Fruit fly (Drosophila melanogaster): ENCODE measurements around the gene CG31533.
A peak's percentile ranks its signal among the peaks of the same experiment; 100 is the strongest.

Gene CG31533

DNA sequence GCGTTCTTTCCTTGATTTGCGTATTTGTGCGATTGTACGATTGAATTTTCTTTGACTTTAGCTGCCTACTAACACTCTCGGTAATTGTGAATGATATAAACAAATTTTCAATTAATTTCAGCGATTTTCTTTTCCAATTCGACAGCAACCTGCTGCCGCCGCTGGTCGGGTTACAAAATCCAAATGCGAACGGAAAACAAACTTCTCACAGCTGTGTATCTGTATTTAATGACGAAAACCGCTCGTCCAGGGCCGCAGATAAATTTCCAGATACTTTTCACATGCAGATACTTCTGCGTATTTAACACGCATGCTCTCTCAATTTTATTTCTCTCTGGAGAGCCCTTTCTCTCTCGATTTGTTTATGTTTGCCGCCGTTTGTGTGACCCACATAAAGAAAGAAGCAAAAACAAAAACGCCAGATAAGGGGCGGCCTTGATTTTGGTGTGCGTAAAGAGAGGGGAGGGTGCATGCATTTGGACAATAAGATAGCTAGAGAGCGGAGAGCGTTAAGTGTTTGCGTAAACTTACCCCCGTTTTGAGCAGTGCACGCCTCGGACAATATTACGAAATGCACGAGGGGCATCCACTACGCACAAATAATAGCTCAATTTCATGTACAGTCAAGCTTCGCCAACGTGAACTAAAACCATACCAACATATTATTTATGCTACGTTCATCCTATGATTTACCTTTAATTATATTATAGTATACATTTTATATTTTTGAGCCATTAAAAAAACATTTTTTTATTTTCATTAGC lies 48.9 kb downstream of the CG31533 start, which contains the start of gene CG12402 (continued):
- peak; percentile 42; the same call in 2 of the 3 replicates for TF ChIP-seq zen2 (GFP tag; IDR thresholded peaks at IDR 0.05; ENCODE audit: partially characterized antibody)
- peak; percentile 66 for TF ChIP-seq CG14710 (tag; optimal IDR thresholded peaks at IDR 0.05)
- TF ChIP-seq mld (GFP tag; IDR thresholded peaks at IDR 0.05; ENCODE audit: partially characterized antibody): no peak
- peak; percentile 49 for TF ChIP-seq pnt (GFP tag; optimal IDR thresholded peaks at IDR 0.05)
- TF ChIP-seq nerfin-2 (GFP tag; IDR thresholded peaks at IDR 0.05; ENCODE audit: partially characterized antibody): no peak
- TF ChIP-seq D (optimal IDR thresholded peaks at IDR 0.05): no peak
- peak; percentile 81 for TF ChIP-seq D (GFP tag; optimal IDR thresholded peaks at IDR 0.05)
- TF ChIP-seq CG12236 (GFP tag; optimal IDR thresholded peaks at IDR 0.05): no peak
- TF ChIP-seq fd96Cb (tag; optimal IDR thresholded peaks at IDR 0.05): peak; percentile 86
- peak; percentile 69 for TF ChIP-seq sd (tag; optimal IDR thresholded peaks at IDR 0.05)
- TF ChIP-seq HLH54F (GFP tag; optimal IDR thresholded peaks at IDR 0.05): peak; percentile 19
- peak; percentile 56 for TF ChIP-seq shn (GFP tag; optimal IDR thresholded peaks at IDR 0.05)
- TF ChIP-seq Lhr (GFP tag; optimal IDR thresholded peaks at IDR 0.05): peak; percentile 47
- peak; percentile 71 for TF ChIP-seq CG4707 (GFP tag; optimal IDR thresholded peaks at IDR 0.05)
- peak; percentile 12 for TF ChIP-seq Dp (GFP tag; optimal IDR thresholded peaks at IDR 0.05)
- peak; percentile 91 for TF ChIP-seq CG11504 (tag; optimal IDR thresholded peaks at IDR 0.05)
- TF ChIP-seq tap (tag; optimal IDR thresholded peaks at IDR 0.05): peak; percentile 86
- peak; percentile 75 for TF ChIP-seq CG5180 (GFP tag; optimal IDR thresholded peaks at IDR 0.05)
- TF ChIP-seq schlank (tag; optimal IDR thresholded peaks at IDR 0.05): peak; percentile 12
- TF ChIP-seq CrebB (tag; optimal IDR thresholded peaks at IDR 0.05): peak; percentile 60
- TF ChIP-seq az2 (GFP tag; optimal IDR thresholded peaks at IDR 0.05): peak; percentile 84
- TF ChIP-seq CG15269 (tag; optimal IDR thresholded peaks at IDR 0.05): peak; percentile 91
- peak; percentile 81 for TF ChIP-seq CG32772 (GFP tag; IDR thresholded peaks at IDR 0.05)
- peak; percentile 80 for TF ChIP-seq CG11456 (GFP tag; IDR thresholded peaks at IDR 0.05)
- TF ChIP-seq ara (GFP tag; IDR thresholded peaks at IDR 0.05): peak; percentile 80
- no peak for TF ChIP-seq CG33213 (GFP tag; optimal IDR thresholded peaks at IDR 0.05)
- TF ChIP-seq CG8765 (GFP tag; IDR thresholded peaks at IDR 0.05): peak; percentile 29; the same call in 1 of the 2 replicates
- TF ChIP-seq sr (GFP tag; IDR thresholded peaks at IDR 0.05): peak; percentile 72
- no peak for TF ChIP-seq lbe (GFP tag; optimal IDR thresholded peaks at IDR 0.05)
- peak; percentile 11 for TF ChIP-seq NK7.1 (GFP tag; optimal IDR thresholded peaks at IDR 0.05)
- peak; percentile 66 for TF ChIP-seq psq (GFP tag; optimal IDR thresholded peaks at IDR 0.05)
- no peak for TF ChIP-seq Poxn (GFP tag; IDR thresholded peaks at IDR 0.05)
- peak; percentile 95 for TF ChIP-seq CG31441 (GFP tag; IDR thresholded peaks at IDR 0.05)
- TF ChIP-seq Asciz (GFP tag; optimal IDR thresholded peaks at IDR 0.05): peak; percentile 88
- peak; percentile 89 for TF ChIP-seq B-H1 (GFP tag; IDR thresholded peaks at IDR 0.05)
- TF ChIP-seq Aef1 (GFP tag; IDR thresholded peaks at IDR 0.05): peak; percentile 84
- TF ChIP-seq ham (GFP tag; IDR thresholded peaks at IDR 0.05): no peak
- peak; percentile 86 for TF ChIP-seq CG6813 (GFP tag; optimal IDR thresholded peaks at IDR 0.05)
- peak; percentile 65 for TF ChIP-seq slp2 (GFP tag; optimal IDR thresholded peaks at IDR 0.05)
- peak; percentile 86 for TF ChIP-seq tgo (GFP tag; IDR thresholded peaks at IDR 0.05)
- TF ChIP-seq trem (tag; optimal IDR thresholded peaks at IDR 0.05): peak; percentile 63
- TF ChIP-seq p53 (GFP tag; optimal IDR thresholded peaks at IDR 0.05): peak; percentile 2
- peak; percentile 89 for TF ChIP-seq CG17361 (GFP tag; IDR thresholded peaks at IDR 0.05)
- peak; percentile 68 for TF ChIP-seq CG1529 (GFP tag; optimal IDR thresholded peaks at IDR 0.05)
- peak; percentile 98 for TF ChIP-seq abd-A (tag; optimal IDR thresholded peaks at IDR 0.05)
- peak; percentile 75 for TF ChIP-seq cwo (GFP tag; optimal IDR thresholded peaks at IDR 0.05)
- TF ChIP-seq gfzf (GFP tag; optimal IDR thresholded peaks at IDR 0.05): no peak
- TF ChIP-seq E2f2 (GFP tag; IDR thresholded peaks at IDR 0.05): peak; percentile 68
- peak; percentile 83 for TF ChIP-seq sisA (GFP tag; IDR thresholded peaks at IDR 0.05)

Measured in whole organism, embryonic.